Fruit fly (Drosophila melanogaster) whole organism, embryonic: ENCODE measurements around the gene CG12659.

Source experiments
- Asciz ChIP-seq: fragments of 200-800 bp; sonication (Bioruptor generic); optimal IDR thresholded peaks from 2 replicates; lab custom pipeline; 2017; ENCODE audit warnings: missing biosample characterization, mild to moderate bottlenecking, missing genetic modification characterization, missing genetic modification reagents
- C15 ChIP-seq: fragments of 200-800 bp; sonication (Bioruptor generic); IDR thresholded peaks from 3 replicates; pipeline ENCODE4 v1.3.6; 2022; ENCODE audit warnings: missing biosample characterization, missing genetic modification characterization
- CG10366 ChIP-seq: fragments of 200-800 bp; sonication (Bioruptor generic); IDR thresholded peaks from 2 replicates; pipeline ENCODE4 v1.3.6; 2022; ENCODE audit warnings: missing biosample characterization, missing genetic modification characterization
- CG11560 ChIP-seq: fragments of 200-800 bp; sonication (Bioruptor generic); IDR thresholded peaks from 3 replicates; pipeline ENCODE4 v1.3.6; 2022; ENCODE audit warnings: missing biosample characterization, missing genetic modification characterization
- CG13296 ChIP-seq: fragments of 200-800 bp; sonication (Bioruptor generic); optimal IDR thresholded peaks from 3 replicates; lab custom pipeline; 2018; ENCODE audit warnings: missing biosample characterization, mild to moderate bottlenecking, missing genetic modification characterization
- CG13624 ChIP-seq: fragments of 200-800 bp; sonication (Bioruptor generic); optimal IDR thresholded peaks from 2 replicates; lab custom pipeline; 2016; ENCODE audit warnings: missing biosample characterization, missing genetic modification characterization
- CG1603 ChIP-seq: fragments of 200-800 bp; sonication (Bioruptor generic); optimal IDR thresholded peaks from 2 replicates; lab custom pipeline; 2019; ENCODE audit warnings: missing biosample characterization, mild to moderate bottlenecking, missing genetic modification characterization, moderate library complexity
- CG18599 ChIP-seq: fragments of 200-800 bp; sonication (Bioruptor generic); optimal IDR thresholded peaks from 3 replicates; lab custom pipeline; 2017; ENCODE audit warnings: missing biosample characterization, missing genetic modification characterization, mild to moderate bottlenecking, moderate library complexity, missing genetic modification reagents
- CG2120 ChIP-seq: fragments of 200-800 bp; sonication (Bioruptor generic); optimal IDR thresholded peaks from 3 replicates; lab custom pipeline; 2016; ENCODE audit warnings: missing biosample characterization, missing genetic modification characterization
- CG3065 ChIP-seq: fragments of 200-800 bp; sonication (Bioruptor generic); optimal IDR thresholded peaks from 2 replicates; lab custom pipeline; 2016; ENCODE audit warnings: missing biosample characterization, missing genetic modification characterization
- CG3163 ChIP-seq: fragments of 200-800 bp; sonication (Bioruptor generic); optimal IDR thresholded peaks from 3 replicates; lab custom pipeline; 2016; ENCODE audit warnings: missing biosample characterization, missing genetic modification characterization
- CG32532 ChIP-seq: fragments of 200-800 bp; sonication (Bioruptor generic); IDR thresholded peaks from 2 replicates; pipeline ENCODE4 v1.3.6; 2022; ENCODE audit warnings: missing biosample characterization, missing genetic modification characterization
- CG33557 ChIP-seq: fragments of 200-800 bp; sonication (Bioruptor generic); optimal IDR thresholded peaks from 2 replicates; lab custom pipeline; 2019; ENCODE audit warnings: missing biosample characterization, mild to moderate bottlenecking, missing genetic modification characterization, moderate library complexity
- CG3847 ChIP-seq: fragments of 200-800 bp; sonication (Bioruptor generic); IDR thresholded peaks from 2 replicates; pipeline ENCODE4 v1.3.6; 2022; ENCODE audit warnings: missing biosample characterization, missing genetic modification characterization
- CG4424 ChIP-seq: fragments of 200-800 bp; sonication (Bioruptor generic); optimal IDR thresholded peaks from 3 replicates; lab custom pipeline; 2016; ENCODE audit warnings: missing biosample characterization, missing genetic modification characterization
- CG4707 ChIP-seq: fragments of 200-800 bp; sonication (Bioruptor generic); optimal IDR thresholded peaks from 2 replicates; lab custom pipeline; 2018; ENCODE audit warnings: missing biosample characterization, mild to moderate bottlenecking, missing genetic modification characterization, moderate library complexity
- CG6254 ChIP-seq: fragments of 200-800 bp; sonication (Bioruptor generic); optimal IDR thresholded peaks from 3 replicates; lab custom pipeline; 2017; ENCODE audit warnings: mild to moderate bottlenecking, missing biosample characterization, missing genetic modification reagents, missing genetic modification characterization
- CG6813 ChIP-seq: fragments of 200-800 bp; sonication (Bioruptor generic); optimal IDR thresholded peaks from 2 replicates; lab custom pipeline; 2017; ENCODE audit warnings: missing biosample characterization, missing genetic modification characterization, mild to moderate bottlenecking, moderate library complexity, missing genetic modification reagents
- CG7556 ChIP-seq: fragments of 200-800 bp; sonication (Bioruptor generic); optimal IDR thresholded peaks from 2 replicates; lab custom pipeline; 2017; ENCODE audit warnings: missing biosample characterization, mild to moderate bottlenecking, missing genetic modification characterization
- CG7786 ChIP-seq: fragments of 200-800 bp; sonication (Bioruptor generic); optimal IDR thresholded peaks from 2 replicates; lab custom pipeline; 2016; ENCODE audit warnings: missing biosample characterization, missing genetic modification characterization
- CG8290 ChIP-seq, 3 experiments: fragments of 200-800 bp; sonication (Bioruptor generic); optimal IDR thresholded peaks; 2 replicates each; lab custom pipeline; 2016 to 2019; ENCODE audit warnings: missing biosample characterization in 3 of 3, missing genetic modification characterization in 3 of 3, mild to moderate bottlenecking in 2 of 3, moderate library complexity in 1 of 3
- CG8944 ChIP-seq: fragments of 200-800 bp; sonication (Bioruptor generic); optimal IDR thresholded peaks from 3 replicates; lab custom pipeline; 2016; ENCODE audit warnings: missing biosample characterization, missing genetic modification characterization
- CG9932 ChIP-seq: fragments of 200-800 bp; sonication (Bioruptor generic); IDR thresholded peaks from 2 replicates; pipeline ENCODE4 v1.3.6; 2022; ENCODE audit warnings: missing biosample characterization, missing genetic modification characterization
- Doc3 ChIP-seq: fragments of 200-800 bp; sonication (Bioruptor generic); IDR thresholded peaks from 3 replicates; pipeline ENCODE4 v1.3.6; 2022; ENCODE audit warnings: missing biosample characterization, missing genetic modification characterization; ENCODE audit not compliant: partially characterized antibody
- GATAe ChIP-seq: fragments of 200-800 bp; sonication (Bioruptor generic); conservative IDR thresholded peaks from 2 replicates; pipeline ENCODE4 v1.3.6; 2022; ENCODE audit warnings: missing biosample characterization, missing genetic modification characterization
- HHEX ChIP-seq: fragments of 200-800 bp; sonication (Bioruptor generic); optimal IDR thresholded peaks from 3 replicates; lab custom pipeline; 2017; ENCODE audit warnings: missing biosample characterization, mild to moderate bottlenecking, missing genetic modification characterization, missing genetic modification reagents
- HLHmδ ChIP-seq: fragments of 200-800 bp; sonication (Bioruptor generic); optimal IDR thresholded peaks from 2 replicates; lab custom pipeline; 2018; ENCODE audit warnings: missing biosample characterization, mild to moderate bottlenecking, missing genetic modification characterization, moderate library complexity
- Lhr ChIP-seq: fragments of 200-800 bp; sonication (Bioruptor generic); optimal IDR thresholded peaks from 3 replicates; lab custom pipeline; 2017; ENCODE audit warnings: mild to moderate bottlenecking, missing biosample characterization, missing genetic modification reagents, missing genetic modification characterization
- Neu2 ChIP-seq: fragments of 200-800 bp; sonication (Bioruptor generic); optimal IDR thresholded peaks from 3 replicates; lab custom pipeline; 2016; ENCODE audit warnings: missing biosample characterization, missing genetic modification characterization, borderline replicate concordance
- Side ChIP-seq: fragments of 200-800 bp; sonication (Bioruptor generic); optimal IDR thresholded peaks from 2 replicates; lab custom pipeline; 2016; ENCODE audit warnings: missing biosample characterization, missing genetic modification characterization
- Sry-δ ChIP-seq: fragments of 200-800 bp; sonication (Bioruptor generic); optimal IDR thresholded peaks from 2 replicates; lab custom pipeline; 2016; ENCODE audit warnings: missing biosample characterization, missing genetic modification characterization
- Ssrp ChIP-seq: fragments of 200-800 bp; sonication (Bioruptor generic); optimal IDR thresholded peaks from 2 replicates; lab custom pipeline; 2018; ENCODE audit warnings: missing biosample characterization, mild to moderate bottlenecking, missing genetic modification characterization, moderate library complexity
- ase ChIP-seq: fragments of 200-800 bp; sonication (Bioruptor generic); IDR thresholded peaks from 3 replicates; pipeline ENCODE4 v1.3.6; 2022; ENCODE audit warnings: missing biosample characterization, missing genetic modification characterization
- az2 ChIP-seq: fragments of 200-800 bp; sonication (Bioruptor generic); optimal IDR thresholded peaks from 3 replicates; lab custom pipeline; 2016; ENCODE audit warnings: missing biosample characterization, missing genetic modification characterization
- bbx ChIP-seq: fragments of 200-800 bp; sonication (Bioruptor generic); IDR thresholded peaks from 2 replicates; pipeline ENCODE4 v1.3.6; 2022; ENCODE audit warnings: missing biosample characterization, missing genetic modification characterization; ENCODE audit not compliant: partially characterized antibody
- bowl ChIP-seq: fragments of 200-800 bp; sonication (Bioruptor generic); IDR thresholded peaks from 2 replicates; pipeline ENCODE4 v1.3.6; 2022; ENCODE audit warnings: missing biosample characterization, missing genetic modification characterization
- cad ChIP-seq: fragments of >200 bp; optimal IDR thresholded peaks from 2 replicates; lab custom pipeline; 2017; ENCODE audit warnings: missing biosample characterization, missing genetic modification characterization
- chinmo ChIP-seq: fragments of 200-800 bp; sonication (Bioruptor generic); IDR thresholded peaks from 4 replicates; pipeline ENCODE4 v1.3.6; 2022; ENCODE audit warnings: missing biosample characterization, missing genetic modification characterization; ENCODE audit not compliant: partially characterized antibody
- chm ChIP-seq: fragments of 200-800 bp; sonication (Bioruptor generic); IDR thresholded peaks from 2 replicates; pipeline ENCODE4 v1.3.6; 2022; ENCODE audit warnings: missing biosample characterization, missing genetic modification characterization
- dmrt11E ChIP-seq: fragments of 200-800 bp; sonication (Bioruptor generic); optimal IDR thresholded peaks from 3 replicates; lab custom pipeline; 2018; ENCODE audit warnings: missing biosample characterization, mild to moderate bottlenecking, missing genetic modification characterization, moderate library complexity
- gcm ChIP-seq: fragments of 200-800 bp; sonication (Bioruptor generic); optimal IDR thresholded peaks from 2 replicates; lab custom pipeline; 2019; ENCODE audit warnings: missing biosample characterization, mild to moderate bottlenecking, missing genetic modification characterization, moderate library complexity
- lilli ChIP-seq: fragments of 200-800 bp; sonication (Bioruptor generic); optimal IDR thresholded peaks from 3 replicates; lab custom pipeline; 2016; ENCODE audit warnings: missing biosample characterization, missing genetic modification characterization
- luna ChIP-seq: fragments of 200-800 bp; sonication (Bioruptor generic); optimal IDR thresholded peaks from 2 replicates; lab custom pipeline; 2016; ENCODE audit warnings: missing biosample characterization, missing genetic modification characterization
- maf-S ChIP-seq: fragments of 200-800 bp; sonication (Bioruptor generic); optimal IDR thresholded peaks from 2 replicates; lab custom pipeline; 2016; ENCODE audit warnings: missing biosample characterization, missing genetic modification characterization
- peb ChIP-seq: fragments of 200-800 bp; sonication (Bioruptor generic); IDR thresholded peaks from 2 replicates; pipeline ENCODE4 v1.3.6; 2022; ENCODE audit warnings: missing biosample characterization, missing genetic modification characterization
- psq ChIP-seq: fragments of 200-800 bp; sonication (Bioruptor generic); optimal IDR thresholded peaks from 2 replicates; lab custom pipeline; 2017; ENCODE audit warnings: missing biosample characterization, missing genetic modification characterization
- run ChIP-seq: fragments of 200-800 bp; sonication (Bioruptor generic); optimal IDR thresholded peaks from 3 replicates; lab custom pipeline; 2018; ENCODE audit warnings: missing biosample characterization, mild to moderate bottlenecking, missing genetic modification characterization
- sr ChIP-seq: fragments of 200-800 bp; sonication (Bioruptor generic); IDR thresholded peaks from 3 replicates; pipeline ENCODE4 v1.3.6; 2022; ENCODE audit warnings: missing biosample characterization, missing genetic modification characterization
- toy ChIP-seq: fragments of 200-800 bp; sonication (Bioruptor generic); IDR thresholded peaks from 2 replicates; pipeline ENCODE4 v1.3.6; 2022; ENCODE audit warnings: missing biosample characterization, missing genetic modification characterization
- ttk ChIP-seq: fragments of 200-800 bp; sonication (Bioruptor generic); IDR thresholded peaks from 2 replicates; pipeline ENCODE4 v2.1.2; 2022; ENCODE audit warnings: missing biosample characterization, missing genetic modification characterization
- zfh2 ChIP-seq: fragments of 200-800 bp; sonication (Bioruptor generic); optimal IDR thresholded peaks from 2 replicates; lab custom pipeline; 2016; ENCODE audit warnings: missing biosample characterization, missing genetic modification characterization

CG12659 gene

DNA sequence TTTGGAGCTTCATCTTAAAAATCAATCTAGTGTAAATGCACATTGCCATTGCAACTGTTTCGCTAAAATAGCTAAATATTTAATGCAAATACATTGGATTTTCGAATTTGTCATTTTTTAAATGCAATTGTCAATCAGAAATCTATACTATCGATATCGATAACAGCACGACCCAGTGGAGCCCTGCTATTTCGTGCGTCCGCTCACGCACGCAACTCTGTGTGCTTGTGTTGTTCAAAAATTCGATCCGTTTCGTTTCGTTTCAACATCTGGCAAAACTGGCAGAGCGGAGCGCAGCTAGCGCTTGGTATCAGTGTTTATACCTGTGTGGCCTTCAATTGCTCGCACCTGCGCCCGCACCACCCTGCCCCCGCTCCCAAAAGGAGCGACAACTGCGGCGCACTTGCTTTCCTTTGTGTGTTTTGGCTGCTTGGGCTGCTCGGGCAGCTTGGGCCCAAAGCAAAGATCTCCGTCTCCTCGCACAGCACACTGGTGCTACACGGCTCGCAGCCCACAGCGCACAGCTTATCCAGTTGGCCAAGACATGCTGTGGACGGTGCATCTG lies 2.8 kb downstream of the CG12659 start, which contains the start of gene CG12081 (continued):
- no peak for TF ChIP-seq Side (GFP tag; lab: Kevin White, UChicago)
- no peak for TF ChIP-seq CG7786
- TF ChIP-seq luna (GFP tag; lab: Kevin White, UChicago): no peak
- no peak for TF ChIP-seq C15 (GFP tag; lab: Robert Waterston, UW)
- TF ChIP-seq HLHmδ (GFP tag; lab: Kevin White, UChicago): no peak
- TF ChIP-seq CG4424: no peak
- TF ChIP-seq CG2120: peak; percentile 25
- no peak for TF ChIP-seq bowl (GFP tag; lab: Robert Waterston, UW)
- no peak for TF ChIP-seq CG3065 (GFP tag; lab: Kevin White, UChicago)
- no peak for TF ChIP-seq CG10366
- TF ChIP-seq CG7556 (GFP tag; lab: Kevin White, UChicago): no peak
- no peak for TF ChIP-seq Neu2
- peak; percentile 91 for TF ChIP-seq bbx
- no peak for TF ChIP-seq maf-S (GFP tag; lab: Kevin White, UChicago)
- no peak for TF ChIP-seq psq (GFP tag; lab: Kevin White, UChicago)
- no peak for TF ChIP-seq chm (GFP tag; lab: Robert Waterston, UW)
- TF ChIP-seq CG13624 (GFP tag; lab: Kevin White, UChicago): peak; percentile 23
- TF ChIP-seq HHEX (GFP tag; lab: Kevin White, UChicago): no peak
- TF ChIP-seq dmrt11E (tag; lab: Kevin White, UChicago): no peak
- no peak for TF ChIP-seq Asciz
- no peak for TF ChIP-seq gcm (GFP tag; lab: Kevin White, UChicago)
- TF ChIP-seq peb: no peak
- TF ChIP-seq lilli: no peak
- no peak for TF ChIP-seq ttk (GFP tag; lab: Robert Waterston, UW)
- TF ChIP-seq CG9932 (GFP tag; lab: Robert Waterston, UW): peak; percentile 38; the same call in 1 of the 2 replicates
- no peak for TF ChIP-seq CG6254
- no peak for TF ChIP-seq CG11560 (tag; lab: Robert Waterston, UW)
- no peak for TF ChIP-seq CG8944 (GFP tag; lab: Kevin White, UChicago)
- peak; percentile 48 for TF ChIP-seq Lhr (GFP tag; lab: Kevin White, UChicago)
- peak; percentile 85 for TF ChIP-seq Doc3 (GFP tag; lab: Robert Waterston, UW)
- TF ChIP-seq Ssrp: no peak
- no peak for TF ChIP-seq zfh2 (GFP tag; lab: Kevin White, UChicago)
- peak; percentile 52 for TF ChIP-seq CG8290 (GFP tag; optimal IDR thresholded peaks at IDR 0.05; lab: Kevin White, UChicago)
- peak; percentile 18 to 78 for TF ChIP-seq CG8290 (tag; optimal IDR thresholded peaks at IDR 0.05; lab: Kevin White, UChicago)
- TF ChIP-seq CG4707 (GFP tag; lab: Kevin White, UChicago): no peak
- no peak for TF ChIP-seq CG33557 (GFP tag; lab: Kevin White, UChicago)
- TF ChIP-seq az2: no peak
- TF ChIP-seq CG3163 (GFP tag; lab: Kevin White, UChicago): no peak
- TF ChIP-seq CG6813 (GFP tag; lab: Kevin White, UChicago): no peak
- no peak for TF ChIP-seq sr (GFP tag; lab: Robert Waterston, UW)
- TF ChIP-seq CG32532 (GFP tag; lab: Robert Waterston, UW): no peak
- TF ChIP-seq run: no peak
- TF ChIP-seq CG13296 (GFP tag; lab: Kevin White, UChicago): no peak
- TF ChIP-seq GATAe (GFP tag; lab: Robert Waterston, UW): no peak
- TF ChIP-seq CG18599: no peak
- peak; percentile 91 for TF ChIP-seq chinmo
- TF ChIP-seq cad (GFP tag; lab: Kevin White, UChicago): no peak
- peak; percentile 82 for TF ChIP-seq Sry-δ
- no peak for TF ChIP-seq toy (GFP tag; lab: Robert Waterston, UW)
- TF ChIP-seq CG3847 (GFP tag; lab: Robert Waterston, UW): no peak
- TF ChIP-seq ase (GFP tag; lab: Robert Waterston, UW): no peak
- peak; percentile 88 for TF ChIP-seq CG1603 (tag; lab: Kevin White, UChicago)
